Worm (Caenorhabditis elegans) whole organism, L4 larva: ENCODE measurements around the gene chst-1.

Source experiments
- F44E2.7 ChIP-seq: fragments of 200-800 bp; sonication (Bioruptor generic); IDR thresholded peaks from 2 replicates; pipeline ENCODE4 v2.1.2; 2022; ENCODE audit warnings: missing genetic modification characterization, missing compliant biosample characterization
- R02D3.7 ChIP-seq: fragments of 150-350 bp; sonication (generic microtip); optimal IDR thresholded peaks from 3 replicates; lab custom pipeline; 2014; ENCODE audit warnings: missing biosample characterization, missing genetic modification characterization
- hlh-30 ChIP-seq: sonication (generic microtip); optimal IDR thresholded peaks from 2 replicates; lab custom pipeline; 2017; ENCODE audit warnings: antibody characterized with exemption, mild to moderate bottlenecking, missing genetic modification characterization, missing compliant biosample characterization; ENCODE audit not compliant: insufficient read depth
- lin-15B ChIP-seq: fragments of 150-350 bp; sonication (generic microtip); optimal IDR thresholded peaks from 3 replicates; lab custom pipeline; 2014; ENCODE audit warnings: missing biosample characterization, missing genetic modification characterization
- nhr-11 ChIP-seq: fragments of 150-350 bp; optimal IDR thresholded peaks from 2 replicates; lab custom pipeline; 2014; ENCODE audit warnings: missing biosample characterization, missing genetic modification characterization

ce11 chrII:8138015-8138546, 31.3 kb upstream of the chst-1 start, which contains the start of gene cdc-48.2:
- TF ChIP-seq R02D3.7 = no peak
- TF ChIP-seq nhr-11 (tag; lab: Kevin White, UChicago) = no peak
- no peak for TF ChIP-seq lin-15B
- TF ChIP-seq hlh-30 (tag; lab: Kevin White, UChicago) = no peak
- TF ChIP-seq F44E2.7 (GFP tag; lab: Robert Waterston, UW) = no peak
